Fruit fly (Drosophila melanogaster): ENCODE data around the gene CG43203.

dm6 chr3R:19328716-19329115 lies 25.1 kb upstream of the CG43203 start:
- TF ChIP-seq CG8478 (optimal IDR thresholded peaks at IDR 0.05) (no peak), CTCF (optimal IDR thresholded peaks at IDR 0.05) (no peak)

Data from S2 (cell line).